Fruit fly (Drosophila melanogaster) whole organism, embryonic: ENCODE measurements around the gene Arl8.
"Not testable (repeated sequence)": the region's sequence is repeated elsewhere in the genome, so short reads cannot be mapped to it uniquely, and the experiment has no call there.

Source experiments
- B-H1 ChIP-seq: fragments of 200-800 bp; sonication (Bioruptor generic); IDR thresholded peaks from 3 replicates; pipeline ENCODE4 v1.3.6; 2022; ENCODE audit warnings: missing biosample characterization, missing genetic modification characterization
- Bgb ChIP-seq: fragments of 200-800 bp; sonication (Bioruptor generic); IDR thresholded peaks from 2 replicates; pipeline ENCODE4 v1.3.6; 2022; ENCODE audit warnings: missing biosample characterization, missing genetic modification characterization; ENCODE audit not compliant: partially characterized antibody
- CG10147 ChIP-seq: fragments of 200-800 bp; sonication (Bioruptor generic); optimal IDR thresholded peaks from 2 replicates; lab custom pipeline; 2019; ENCODE audit warnings: missing biosample characterization, mild to moderate bottlenecking, missing genetic modification characterization, moderate library complexity
- CG10267 ChIP-seq: fragments of 200-800 bp; sonication (Bioruptor generic); optimal IDR thresholded peaks from 2 replicates; lab custom pipeline; 2018; ENCODE audit warnings: missing biosample characterization, mild to moderate bottlenecking, missing genetic modification characterization, moderate library complexity
- CG10979 ChIP-seq: fragments of 200-800 bp; sonication (Bioruptor generic); optimal IDR thresholded peaks from 2 replicates; lab custom pipeline; 2018; ENCODE audit warnings: missing biosample characterization, mild to moderate bottlenecking, missing genetic modification characterization, moderate library complexity
- CG11456 ChIP-seq: fragments of 200-800 bp; sonication (Bioruptor generic); IDR thresholded peaks from 3 replicates; pipeline ENCODE4 v1.3.6; 2022; ENCODE audit warnings: missing biosample characterization, missing genetic modification characterization
- CG14441 ChIP-seq: fragments of 200-800 bp; sonication (Bioruptor generic); IDR thresholded peaks from 2 replicates; pipeline ENCODE4 v1.3.6; 2022; ENCODE audit warnings: missing biosample characterization, missing genetic modification characterization
- CG15269 ChIP-seq: fragments of 200-800 bp; sonication (Bioruptor generic); optimal IDR thresholded peaks from 2 replicates; lab custom pipeline; 2018; ENCODE audit warnings: missing biosample characterization, mild to moderate bottlenecking, missing genetic modification characterization, moderate library complexity
- CG15696 ChIP-seq: fragments of 200-800 bp; sonication (Bioruptor generic); optimal IDR thresholded peaks from 2 replicates; lab custom pipeline; 2019; ENCODE audit warnings: missing biosample characterization, mild to moderate bottlenecking, missing genetic modification characterization, moderate library complexity
- CG17186 ChIP-seq: fragments of 200-800 bp; sonication (Bioruptor generic); optimal IDR thresholded peaks from 3 replicates; lab custom pipeline; 2017; ENCODE audit warnings: missing biosample characterization, missing genetic modification reagents, missing genetic modification characterization
- CG17802 ChIP-seq: fragments of 200-800 bp; sonication (Bioruptor generic); optimal IDR thresholded peaks from 2 replicates; lab custom pipeline; 2018; ENCODE audit warnings: missing biosample characterization, mild to moderate bottlenecking, missing genetic modification characterization, moderate library complexity
- CG18619 ChIP-seq: fragments of 200-800 bp; sonication (Bioruptor generic); optimal IDR thresholded peaks from 3 replicates; lab custom pipeline; 2017; ENCODE audit warnings: missing biosample characterization, mild to moderate bottlenecking, missing genetic modification characterization
- CG2116 ChIP-seq: fragments of 200-800 bp; sonication (Bioruptor generic); optimal IDR thresholded peaks from 3 replicates; lab custom pipeline; 2018; ENCODE audit warnings: missing biosample characterization, mild to moderate bottlenecking, missing genetic modification characterization
- CG2120 ChIP-seq: fragments of 200-800 bp; sonication (Bioruptor generic); optimal IDR thresholded peaks from 3 replicates; lab custom pipeline; 2016; ENCODE audit warnings: missing biosample characterization, missing genetic modification characterization
- CG3065 ChIP-seq: fragments of 200-800 bp; sonication (Bioruptor generic); optimal IDR thresholded peaks from 2 replicates; lab custom pipeline; 2016; ENCODE audit warnings: missing biosample characterization, missing genetic modification characterization
- CG33213 ChIP-seq: fragments of 200-800 bp; sonication (Bioruptor generic); optimal IDR thresholded peaks from 3 replicates; lab custom pipeline; 2016; ENCODE audit warnings: missing biosample characterization, missing genetic modification characterization
- CG42726 ChIP-seq: fragments of 200-800 bp; sonication (Bioruptor generic); IDR thresholded peaks from 2 replicates; pipeline ENCODE4 v1.3.6; 2022; ENCODE audit warnings: missing biosample characterization, missing genetic modification characterization; ENCODE audit not compliant: partially characterized antibody
- CG4282 ChIP-seq: fragments of 200-800 bp; sonication (Bioruptor generic); optimal IDR thresholded peaks from 2 replicates; lab custom pipeline; 2016; ENCODE audit warnings: missing biosample characterization, missing genetic modification characterization
- CG4854 ChIP-seq: fragments of 200-800 bp; sonication (Bioruptor generic); optimal IDR thresholded peaks from 2 replicates; lab custom pipeline; 2016; ENCODE audit warnings: missing biosample characterization, missing genetic modification characterization, inconsistent platforms
- CG5180 ChIP-seq: fragments of 200-800 bp; sonication (Bioruptor generic); optimal IDR thresholded peaks from 3 replicates; lab custom pipeline; 2017; ENCODE audit warnings: missing biosample characterization, missing genetic modification characterization, mild to moderate bottlenecking, moderate library complexity, missing genetic modification reagents
- CG6654 ChIP-seq: fragments of 200-800 bp; sonication (Bioruptor generic); optimal IDR thresholded peaks from 2 replicates; lab custom pipeline; 2017; ENCODE audit warnings: missing biosample characterization, mild to moderate bottlenecking, missing genetic modification characterization
- CG7556 ChIP-seq: fragments of 200-800 bp; sonication (Bioruptor generic); optimal IDR thresholded peaks from 2 replicates; lab custom pipeline; 2017; ENCODE audit warnings: missing biosample characterization, mild to moderate bottlenecking, missing genetic modification characterization
- CG7745 ChIP-seq: fragments of 200-800 bp; sonication (Bioruptor generic); optimal IDR thresholded peaks from 2 replicates; lab custom pipeline; 2018; ENCODE audit warnings: missing biosample characterization, mild to moderate bottlenecking, missing genetic modification characterization, moderate library complexity
- D19A ChIP-seq: fragments of 200-800 bp; optimal IDR thresholded peaks from 3 replicates; lab custom pipeline; 2019; ENCODE audit warnings: missing biosample characterization, mild to moderate bottlenecking, missing genetic modification characterization, moderate library complexity
- Deaf1 ChIP-seq: fragments of 200-800 bp; optimal IDR thresholded peaks from 3 replicates; lab custom pipeline; 2019; ENCODE audit warnings: missing biosample characterization, mild to moderate bottlenecking, missing genetic modification characterization, moderate library complexity
- Drgx ChIP-seq: fragments of 200-800 bp; sonication (Bioruptor generic); IDR thresholded peaks from 2 replicates; pipeline ENCODE4 v1.3.6; 2022; ENCODE audit warnings: missing biosample characterization, missing genetic modification characterization
- HHEX ChIP-seq: fragments of 200-800 bp; sonication (Bioruptor generic); optimal IDR thresholded peaks from 3 replicates; lab custom pipeline; 2017; ENCODE audit warnings: missing biosample characterization, mild to moderate bottlenecking, missing genetic modification characterization, missing genetic modification reagents
- HLH3B ChIP-seq: fragments of 200-800 bp; sonication (Bioruptor generic); IDR thresholded peaks from 2 replicates; pipeline ENCODE4 v1.3.6; 2022; ENCODE audit warnings: missing biosample characterization, missing genetic modification characterization
- HmgZ ChIP-seq: fragments of 200-800 bp; sonication (Bioruptor generic); optimal IDR thresholded peaks from 2 replicates; lab custom pipeline; 2018; ENCODE audit warnings: missing biosample characterization, mild to moderate bottlenecking, missing genetic modification characterization
- Hsf ChIP-seq: fragments of 200-800 bp; sonication (Bioruptor generic); optimal IDR thresholded peaks from 3 replicates; lab custom pipeline; 2016; ENCODE audit warnings: missing biosample characterization, missing genetic modification characterization
- Side ChIP-seq: fragments of 200-800 bp; sonication (Bioruptor generic); optimal IDR thresholded peaks from 2 replicates; lab custom pipeline; 2016; ENCODE audit warnings: missing biosample characterization, missing genetic modification characterization
- Trl ChIP-seq, 3 experiments: fragments of >200 bp in 2 of 3; fragments of 200-800 bp in 1 of 3; sonication (Bioruptor generic) in 1 of 3; optimal IDR thresholded peaks; 2 replicates in 1 of 3; 3 replicates in 2 of 3; lab custom pipeline; 2016 to 2017; ENCODE audit warnings: missing biosample characterization in 1 of 3, missing genetic modification characterization in 1 of 3
- ase ChIP-seq: fragments of 200-800 bp; sonication (Bioruptor generic); IDR thresholded peaks from 3 replicates; pipeline ENCODE4 v1.3.6; 2022; ENCODE audit warnings: missing biosample characterization, missing genetic modification characterization
- caup ChIP-seq: fragments of 200-800 bp; sonication (Bioruptor generic); optimal IDR thresholded peaks from 3 replicates; lab custom pipeline; 2017; ENCODE audit warnings: missing biosample characterization, mild to moderate bottlenecking, missing genetic modification characterization, moderate library complexity; ENCODE audit not compliant: severe bottlenecking
- cg ChIP-seq: fragments of 200-800 bp; sonication (Bioruptor generic); optimal IDR thresholded peaks from 3 replicates; lab custom pipeline; 2019; ENCODE audit warnings: missing biosample characterization, mild to moderate bottlenecking, missing genetic modification characterization, moderate library complexity
- dmrt99B ChIP-seq: fragments of 200-800 bp; sonication (Bioruptor generic); optimal IDR thresholded peaks from 2 replicates; lab custom pipeline; 2018; ENCODE audit warnings: missing biosample characterization, mild to moderate bottlenecking, missing genetic modification characterization, moderate library complexity
- gcm ChIP-seq: fragments of 200-800 bp; sonication (Bioruptor generic); optimal IDR thresholded peaks from 2 replicates; lab custom pipeline; 2019; ENCODE audit warnings: missing biosample characterization, mild to moderate bottlenecking, missing genetic modification characterization, moderate library complexity
- grn ChIP-seq: fragments of 200-800 bp; sonication (Bioruptor generic); optimal IDR thresholded peaks from 3 replicates; lab custom pipeline; 2017; ENCODE audit warnings: missing biosample characterization, missing genetic modification characterization
- hkb ChIP-seq, 2 experiments: fragments of 200-800 bp in 1 of 2; fragments of >200 bp in 1 of 2; sonication (Bioruptor generic) in 1 of 2; IDR thresholded peaks in 1 of 2; optimal IDR thresholded peaks in 1 of 2; 2 replicates each; pipeline versions ENCODE4 v1.3.6 to Lab custom; 2017 to 2022; ENCODE audit warnings: missing biosample characterization in 1 of 2, missing genetic modification characterization in 1 of 2
- jing ChIP-seq: fragments of 200-800 bp; sonication (Bioruptor generic); optimal IDR thresholded peaks from 2 replicates; lab custom pipeline; 2018; ENCODE audit warnings: missing biosample characterization, mild to moderate bottlenecking, missing genetic modification characterization
- pfk ChIP-seq: fragments of 200-800 bp; sonication (Bioruptor generic); optimal IDR thresholded peaks from 2 replicates; lab custom pipeline; 2018; ENCODE audit warnings: missing biosample characterization, mild to moderate bottlenecking, missing genetic modification characterization, moderate library complexity
- pita ChIP-seq: fragments of 200-800 bp; sonication (Bioruptor generic); optimal IDR thresholded peaks from 2 replicates; lab custom pipeline; 2017; ENCODE audit warnings: missing biosample characterization, mild to moderate bottlenecking, missing genetic modification characterization
- sug ChIP-seq: fragments of 200-800 bp; optimal IDR thresholded peaks from 2 replicates; lab custom pipeline; 2019; ENCODE audit warnings: missing biosample characterization, mild to moderate bottlenecking, missing genetic modification characterization, moderate library complexity
- tup ChIP-seq: fragments of 200-800 bp; sonication (Bioruptor generic); optimal IDR thresholded peaks from 2 replicates; lab custom pipeline; 2016; ENCODE audit warnings: missing biosample characterization, mild to moderate bottlenecking, missing genetic modification characterization, moderate library complexity
- zf30C ChIP-seq: fragments of 200-800 bp; sonication (Bioruptor generic); optimal IDR thresholded peaks from 3 replicates; lab custom pipeline; 2018; ENCODE audit warnings: missing biosample characterization, mild to moderate bottlenecking, missing genetic modification characterization

Arl8 gene

dm6 chr3R:8086952-8087351 is 39.5 kb upstream of the Arl8 start, which contains the start of gene CG7910:
TSS of gene CG7910 (plus strand) at chr3R:8087252.
- TF ChIP-seq jing (GFP tag; lab: Kevin White, UChicago) (no peak), zf30C (GFP tag; lab: Kevin White, UChicago) (no peak), CG17802 (tag; lab: Kevin White, UChicago) (no peak), Side (GFP tag; lab: Kevin White, UChicago) (no peak), CG15696 (no peak), caup (no peak)
- TF ChIP-seq, all 482 proteins: peak for 0

- peak; percentile 3 for TF ChIP-seq Deaf1 (tag; lab: Kevin White, UChicago)
- peak in 1 of 2 experiments; percentile 2 for TF ChIP-seq Trl (optimal IDR thresholded peaks at IDR 0.05; lab: Kevin White, UChicago)
- TF ChIP-seq Trl (GFP tag; optimal IDR thresholded peaks at IDR 0.05; lab: Kevin White, UChicago) = not testable (repeated sequence)
- peak; percentile 8 for TF ChIP-seq cg (GFP tag; lab: Kevin White, UChicago)
- TF ChIP-seq grn (GFP tag; lab: Kevin White, UChicago) = peak; percentile 78
Observed at dm6 chr3R:8093824-8094223, 32.6 kb upstream of the Arl8 start, which contains the start of gene CG7900. TSS of gene CG7900 (plus strand) at chr3R:8094124.

dm6 chr3R:8105088-8105542 is 21.3 kb upstream of the Arl8 start, which contains the start of gene puc:
TSS of gene puc (plus strand) at chr3R:8105332.
- TF ChIP-seq CG2116 (GFP tag; lab: Kevin White, UChicago) = peak; percentile 24
- peak; percentile 47 for TF ChIP-seq D19A (tag; lab: Kevin White, UChicago)
- no peak for TF ChIP-seq CG11456
- peak; percentile 24 for TF ChIP-seq HHEX (GFP tag; lab: Kevin White, UChicago)
- peak; percentile 33 for TF ChIP-seq CG17186 (GFP tag; lab: Kevin White, UChicago)
- TF ChIP-seq hkb (optimal IDR thresholded peaks at IDR 0.05; lab: Kevin White, UChicago) = no peak
- TF ChIP-seq hkb (GFP tag; IDR thresholded peaks at IDR 0.05; lab: Robert Waterston, UW) = no peak
- peak; percentile 42 for TF ChIP-seq CG5180 (GFP tag; lab: Kevin White, UChicago)
- peak; percentile 2 for TF ChIP-seq CG7556
- TF ChIP-seq CG15269 (tag; lab: Kevin White, UChicago) = peak; percentile 40
- no peak for TF ChIP-seq B-H1 (GFP tag; lab: Robert Waterston, UW)
- TF ChIP-seq CG3065 (GFP tag; lab: Kevin White, UChicago) = no peak
- TF ChIP-seq Drgx (GFP tag; lab: Robert Waterston, UW) = no peak
- TF ChIP-seq CG7745 = no peak
- TF ChIP-seq CG33213 = peak; percentile 65
- TF ChIP-seq CG14441 = no peak
- TF ChIP-seq dmrt99B = peak; percentile 17
- TF ChIP-seq CG42726 = no peak
- peak; percentile 37 for TF ChIP-seq CG18619
- no peak for TF ChIP-seq HLH3B (GFP tag; lab: Robert Waterston, UW)
- TF ChIP-seq HmgZ (tag; lab: Kevin White, UChicago) = peak; percentile 49
- peak; percentile 30 for TF ChIP-seq CG2120
- peak; percentile 26 for TF ChIP-seq Hsf (GFP tag; lab: Kevin White, UChicago)
- TF ChIP-seq sug (tag; lab: Kevin White, UChicago) = peak; percentile 12
- TF ChIP-seq gcm (GFP tag; lab: Kevin White, UChicago) = peak; percentile 41
- peak; percentile 25 for TF ChIP-seq CG10147 (GFP tag; lab: Kevin White, UChicago)
- TF ChIP-seq CG6654 = no peak
- TF ChIP-seq CG4282 (GFP tag; lab: Kevin White, UChicago) = peak; percentile 28
- TF ChIP-seq pfk (GFP tag; lab: Kevin White, UChicago) = peak; percentile 9
- TF ChIP-seq CG4854 (GFP tag; lab: Kevin White, UChicago) = peak; percentile 20
- peak; percentile 6 for TF ChIP-seq tup (GFP tag; lab: Kevin White, UChicago)
- TF ChIP-seq CG10267 (tag; lab: Kevin White, UChicago) = peak; percentile 98
- no peak for TF ChIP-seq Bgb
- TF ChIP-seq CG10979 = peak; percentile 26
- no peak for TF ChIP-seq ase
- TF ChIP-seq pita (GFP tag; lab: Kevin White, UChicago) = peak; percentile 53
